ENCODE assay signal across 1 worm cellular context in genomic region chrV:1561169-1561568, ce11.
TF ChIP-seq lines count a peak whose summit lies in the region.

No protein-coding gene starts in this region.

TF ChIP-seq in whole organism, L4 larva, 104 proteins besides CTCF, POLR2A, EP300 and RAD21 (continued from another document):
- TF ChIP-seq snpc-1.2 (GFP tag; IDR thresholded peaks at IDR 0.05; lab: Robert Waterston, UW), result peak; percentile 85; the same call in 1 of the 2 replicates
- TF ChIP-seq madf-9 (GFP tag; conservative IDR thresholded peaks at IDR 0.05; lab: Robert Waterston, UW), result peak; percentile 81
- TF ChIP-seq D1046.2 (GFP tag; IDR thresholded peaks at IDR 0.05; lab: Robert Waterston, UW), result peak; percentile 86
- TF ChIP-seq lin-38 (GFP tag; IDR thresholded peaks at IDR 0.05; lab: Robert Waterston, UW), result peak; percentile 84
- peak; percentile 79; the same call in 1 of the 2 replicates for TF ChIP-seq dmd-9 (GFP tag; IDR thresholded peaks at IDR 0.05; lab: Robert Waterston, UW)
- TF ChIP-seq ctbp-1 (GFP tag; IDR thresholded peaks at IDR 0.05; lab: Robert Waterston, UW), result peak; percentile 61; the same call in 1 of the 2 replicates
- peak; percentile 95 for TF ChIP-seq arid-1 (GFP tag; conservative IDR thresholded peaks at IDR 0.05; lab: Robert Waterston, UW)
- TF ChIP-seq F26F4.8 (GFP tag; conservative IDR thresholded peaks at IDR 0.05; lab: Robert Waterston, UW), result peak; percentile 98
- peak; percentile 65; the same call in 1 of the 2 replicates for TF ChIP-seq saeg-2 (GFP tag; IDR thresholded peaks at IDR 0.05; lab: Robert Waterston, UW)
- TF ChIP-seq ceh-20 (GFP tag; IDR thresholded peaks at IDR 0.05; lab: Robert Waterston, UW), result peak; percentile 70
- TF ChIP-seq vab-7 (GFP tag; IDR thresholded peaks at IDR 0.05; lab: Robert Waterston, UW), result peak; percentile 92
- TF ChIP-seq dmd-8 (GFP tag; IDR thresholded peaks at IDR 0.05; lab: Robert Waterston, UW), result peak; percentile 99
- peak; percentile 84; the same call in 1 of the 2 replicates for TF ChIP-seq lin-1 (GFP tag; IDR thresholded peaks at IDR 0.05; lab: Robert Waterston, UW)
- peak; percentile 35; the same call in 1 of the 2 replicates for TF ChIP-seq dmd-6 (GFP tag; IDR thresholded peaks at IDR 0.05; lab: Robert Waterston, UW)
